Worm (Caenorhabditis elegans) whole organism, L4/young adult: ENCODE measurements around the gene smu-2.

Source experiments
- W03F9.2 ChIP-seq: fragments of 150-350 bp; optimal IDR thresholded peaks from 2 replicates; lab custom pipeline; 2014; ENCODE audit warnings: missing biosample characterization, missing genetic modification characterization
- him-1 ChIP-seq: sonication (generic microtip); optimal IDR thresholded peaks from 2 replicates; lab custom pipeline; 2016; ENCODE audit warnings: missing genotype, missing genetic modification reagents, missing genetic modification characterization, missing compliant biosample characterization

- no peak for TF ChIP-seq W03F9.2
- TF ChIP-seq him-1 (tag; lab: Kevin White, UChicago) = no peak
Observed at ce11 chrII:3520988-3521850, 39.0 kb downstream of the smu-2 start, which contains the start of gene W09G10.9.
